Worm (Caenorhabditis elegans) whole organism, young adult: Measurements from ENCODE around the gene twk-11.

ENCODE experiments used
- F22D6.2 ChIP-seq: sonication (generic microtip); optimal IDR thresholded peaks from 2 replicates; lab custom pipeline; 2016; ENCODE audit warnings: mild to moderate bottlenecking, missing genetic modification characterization, missing compliant biosample characterization
- ama-1 ChIP-seq, 3 experiments: fragments of 150-350 bp in 1 of 3; sonication (generic microtip) in 2 of 3; optimal IDR thresholded peaks; 2 replicates each; lab custom pipeline; 2014 to 2018; ENCODE audit warnings: missing biosample characterization in 2 of 3, missing genetic modification characterization in 2 of 3, missing genetic modification reagents in 2 of 3
- atf-7 ChIP-seq: sonication (generic microtip); optimal IDR thresholded peaks from 2 replicates; lab custom pipeline; 2017; ENCODE audit warnings: mild to moderate bottlenecking, missing genetic modification characterization, missing compliant biosample characterization
- ceh-91 ChIP-seq: fragments of 200-800 bp; sonication (Bioruptor generic); IDR thresholded peaks from 2 replicates; pipeline ENCODE4 v1.3.6; 2022; ENCODE audit warnings: missing genetic modification reagents, missing genetic modification characterization, missing compliant biosample characterization
- dpff-1 ChIP-seq: sonication (generic microtip); optimal IDR thresholded peaks from 2 replicates; lab custom pipeline; 2017; ENCODE audit warnings: mild to moderate bottlenecking, missing genetic modification characterization, missing compliant biosample characterization
- lsy-27 ChIP-seq: sonication (generic microtip); optimal IDR thresholded peaks from 2 replicates; lab custom pipeline; 2017; ENCODE audit warnings: missing genetic modification characterization, mild to moderate bottlenecking, missing compliant biosample characterization, antibody characterized with exemption, missing genotype, borderline replicate concordance; ENCODE audit not compliant: insufficient read depth
- madf-10 ChIP-seq: sonication (generic microtip); optimal IDR thresholded peaks from 2 replicates; lab custom pipeline; 2016; ENCODE audit warnings: mild to moderate bottlenecking, missing genetic modification characterization, missing compliant biosample characterization
- nfya-1 ChIP-seq: sonication (generic microtip); optimal IDR thresholded peaks from 2 replicates; lab custom pipeline; 2017; ENCODE audit warnings: antibody characterized with exemption, missing compliant biosample characterization, missing genetic modification characterization, borderline replicate concordance; ENCODE audit not compliant: insufficient read depth
- pha-4 ChIP-seq: fragments of 150-350 bp; sonication (generic microtip); optimal IDR thresholded peaks from 2 replicates; lab custom pipeline; 2014; ENCODE audit warnings: missing biosample characterization, missing genetic modification reagents, missing genetic modification characterization
- unc-62 ChIP-seq: fragments of 150-350 bp; optimal IDR thresholded peaks from 2 replicates; lab custom pipeline; 2014; ENCODE audit warnings: missing biosample characterization, missing genetic modification reagents, missing genetic modification characterization

- TF ChIP-seq atf-7 (tag; lab: Kevin White, UChicago) = no peak
- TF ChIP-seq lsy-27 (tag; lab: Kevin White, UChicago) = no peak
- no peak for TF ChIP-seq ceh-91 (GFP tag; lab: Robert Waterston, UW)
- TF ChIP-seq pha-4 (tag; lab: Kevin White, UChicago) = no peak
- TF ChIP-seq F22D6.2 (tag; lab: Kevin White, UChicago) = no peak
- TF ChIP-seq unc-62 = no peak
- no peak for TF ChIP-seq ama-1 (optimal IDR thresholded peaks at IDR 0.05; lab: Kevin White, UChicago)
- no peak for TF ChIP-seq ama-1 (GFP tag; optimal IDR thresholded peaks at IDR 0.05; lab: Kevin White, UChicago)
- no peak for TF ChIP-seq nfya-1 (tag; lab: Kevin White, UChicago)
- TF ChIP-seq dpff-1 (tag; lab: Kevin White, UChicago) = no peak
- no peak for TF ChIP-seq madf-10 (tag; lab: Kevin White, UChicago)
Measured at ce11 chrV:6987673-6988072, 48.7 kb downstream of the twk-11 start, which contains the start of gene nhr-139.
